Worm (Caenorhabditis elegans) whole organism, L3 larva: ENCODE data around the gene Y15E3A.5.

ENCODE experiments used
- R02D3.7 ChIP-seq: fragments of 150-350 bp; optimal IDR thresholded peaks from 2 replicates; lab custom pipeline; 2014; ENCODE audit warnings: missing biosample characterization, missing genetic modification characterization
- ZK546.5 ChIP-seq: sonication (generic microtip); optimal IDR thresholded peaks from 2 replicates; lab custom pipeline; 2017; ENCODE audit warnings: missing biosample characterization, missing genetic modification characterization
- elt-1 ChIP-seq: fragments of 150-350 bp; optimal IDR thresholded peaks from 2 replicates; lab custom pipeline; 2014; ENCODE audit warnings: missing biosample characterization, missing genetic modification characterization
- jun-1 ChIP-seq: fragments of 150-350 bp; optimal IDR thresholded peaks from 2 replicates; lab custom pipeline; 2014; ENCODE audit warnings: missing biosample characterization, missing genetic modification reagents, missing genetic modification characterization
- mdl-1 ChIP-seq: fragments of 150-350 bp; optimal IDR thresholded peaks from 2 replicates; lab custom pipeline; 2014; ENCODE audit warnings: missing biosample characterization, missing genetic modification characterization
- nhr-43 ChIP-seq: sonication (generic microtip); optimal IDR thresholded peaks from 2 replicates; lab custom pipeline; 2016; ENCODE audit warnings: mild to moderate bottlenecking, missing genetic modification characterization, missing compliant biosample characterization; ENCODE audit not compliant: poor library complexity, severe bottlenecking
- pha-4 ChIP-seq: fragments of 150-350 bp; optimal IDR thresholded peaks from 2 replicates; lab custom pipeline; 2014; ENCODE audit warnings: missing biosample characterization, missing genetic modification reagents, missing genetic modification characterization
- skn-1 ChIP-seq: fragments of 150-350 bp; optimal IDR thresholded peaks from 2 replicates; lab custom pipeline; 2014; ENCODE audit warnings: missing biosample characterization, missing genetic modification characterization
- tbx-2 ChIP-seq: sonication (generic microtip); optimal IDR thresholded peaks from 2 replicates; lab custom pipeline; 2016; ENCODE audit warnings: mild to moderate bottlenecking, missing genetic modification characterization, missing compliant biosample characterization
- unc-39 ChIP-seq: sonication (generic microtip); optimal IDR thresholded peaks from 4 replicates; lab custom pipeline; 2017; ENCODE audit warnings: missing biosample characterization, missing genetic modification characterization
- unc-62 ChIP-seq: fragments of 150-350 bp; sonication (generic microtip); optimal IDR thresholded peaks from 4 replicates; lab custom pipeline; 2014; ENCODE audit warnings: missing biosample characterization, missing genetic modification reagents, missing genetic modification characterization
- ztf-11 ChIP-seq: fragments of 150-350 bp; optimal IDR thresholded peaks from 2 replicates; lab custom pipeline; 2014; ENCODE audit warnings: missing biosample characterization, missing genetic modification characterization
- ztf-4 ChIP-seq: fragments of 150-350 bp; optimal IDR thresholded peaks from 2 replicates; lab custom pipeline; 2014; ENCODE audit warnings: missing biosample characterization, missing genetic modification characterization

ce11 chrX:15317146-15317545, 23.2 kb upstream of the Y15E3A.5 start, which contains the start of gene glb-28:
- TF ChIP-seq mdl-1 (tag; lab: Kevin White, UChicago) (no peak), unc-39 (tag; lab: Kevin White, UChicago) (no peak), unc-62 (GFP tag; lab: Kevin White, UChicago) (no peak), ztf-4 (tag; lab: Kevin White, UChicago) (no peak), pha-4 (no peak), ZK546.5 (tag; lab: Kevin White, UChicago) (no peak), elt-1 (tag; lab: Kevin White, UChicago) (no peak), R02D3.7 (no peak), ztf-11 (no peak), nhr-43 (tag; lab: Kevin White, UChicago) (no peak), jun-1 (tag; lab: Kevin White, UChicago) (no peak), skn-1 (tag; lab: Kevin White, UChicago) (no peak), tbx-2 (no peak)
